Fruit fly (Drosophila melanogaster): ENCODE measurements around the gene Task7.

Task7 gene

DNA sequence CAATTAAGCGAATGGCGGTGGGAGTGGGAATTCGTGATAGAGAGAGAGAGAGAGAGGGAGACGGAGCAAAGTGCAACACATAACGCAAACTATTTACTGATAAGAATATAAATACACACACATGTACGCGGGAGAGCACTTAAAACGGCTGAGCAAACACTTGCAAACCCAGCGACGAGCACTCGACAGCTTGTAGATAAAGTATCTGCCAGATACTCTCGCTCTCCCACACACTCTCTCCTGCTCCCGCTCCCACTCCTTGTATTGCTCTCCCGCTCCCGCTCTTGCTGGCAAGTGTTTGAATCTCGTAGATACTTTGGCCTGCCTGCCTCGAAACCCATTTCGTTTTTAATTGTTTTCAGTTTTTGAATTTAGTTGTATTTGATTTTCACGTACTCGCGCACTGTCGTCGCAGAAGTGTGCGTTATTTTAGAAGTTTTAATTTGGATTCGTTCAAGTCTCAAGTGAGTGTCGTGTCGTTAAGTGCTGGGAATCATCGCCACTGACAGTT lies 16.2 kb upstream of the Task7 start (continued):
- TF ChIP-seq Hey (tag; optimal IDR thresholded peaks at IDR 0.05) = peak; percentile 26
- TF ChIP-seq CG10267 (tag; optimal IDR thresholded peaks at IDR 0.05) = no peak
- TF ChIP-seq Deaf1 (tag; optimal IDR thresholded peaks at IDR 0.05) = peak; percentile 64
- TF ChIP-seq CHES-1-like (GFP tag; optimal IDR thresholded peaks at IDR 0.05) = peak; percentile 12
- TF ChIP-seq otp (GFP tag; IDR thresholded peaks at IDR 0.05) = peak; percentile 69; the same call in 1 of the 3 replicates
- no peak for TF ChIP-seq CG10366 (GFP tag; IDR thresholded peaks at IDR 0.05)
- TF ChIP-seq H15 (GFP tag; IDR thresholded peaks at IDR 0.05) = no peak
- TF ChIP-seq CG15696 (tag; optimal IDR thresholded peaks at IDR 0.05) = peak; percentile 20
- peak; percentile 58 for TF ChIP-seq odd (GFP tag; optimal IDR thresholded peaks at IDR 0.05)
- TF ChIP-seq CG11398 (GFP tag; optimal IDR thresholded peaks at IDR 0.05) = no peak
- TF ChIP-seq Neu2 (GFP tag; optimal IDR thresholded peaks at IDR 0.05; ENCODE audit: borderline replicate concordance) = no peak
- TF ChIP-seq CG11456 (GFP tag; IDR thresholded peaks at IDR 0.05) = no peak
- no peak for TF ChIP-seq dati (GFP tag; IDR thresholded peaks at IDR 0.05)
- no peak for TF ChIP-seq CG9797 (GFP tag; optimal IDR thresholded peaks at IDR 0.05)
- TF ChIP-seq CG7839 (tag; optimal IDR thresholded peaks at IDR 0.05) = peak; percentile 3
- peak; percentile 98 for TF ChIP-seq chinmo (GFP tag; IDR thresholded peaks at IDR 0.05; ENCODE audit: partially characterized antibody)
- peak; percentile 60 for TF ChIP-seq CG10543 (GFP tag; optimal IDR thresholded peaks at IDR 0.05)
- TF ChIP-seq ems (GFP tag; optimal IDR thresholded peaks at IDR 0.05) = no peak
- TF ChIP-seq CG31388 (GFP tag; optimal IDR thresholded peaks at IDR 0.05) = no peak
- peak; percentile 70 for TF ChIP-seq CG17568 (GFP tag; optimal IDR thresholded peaks at IDR 0.05)
- TF ChIP-seq CG2875 (GFP tag; optimal IDR thresholded peaks at IDR 0.05) = peak; percentile 49
- peak; percentile 62 for TF ChIP-seq salm (tag; optimal IDR thresholded peaks at IDR 0.05)
- TF ChIP-seq Sox100B (GFP tag; optimal IDR thresholded peaks at IDR 0.05) = no peak
- TF ChIP-seq Jarid2 (GFP tag; optimal IDR thresholded peaks at IDR 0.05) = peak; percentile 69
- peak; percentile 9 for TF ChIP-seq chn (GFP tag; optimal IDR thresholded peaks at IDR 0.05)
- TF ChIP-seq oc (tag; optimal IDR thresholded peaks at IDR 0.05) = peak; percentile 37
- peak; percentile 23; the same call in 1 of the 2 replicates for TF ChIP-seq MBD-R2 (GFP tag; IDR thresholded peaks at IDR 0.05)
- TF ChIP-seq YL-1 (GFP tag; optimal IDR thresholded peaks at IDR 0.05) = peak; percentile 57
- TF ChIP-seq Fer3 (tag; optimal IDR thresholded peaks at IDR 0.05) = peak; percentile 7
- TF ChIP-seq Hr39 (optimal IDR thresholded peaks at IDR 0.05) = no peak
- no peak for TF ChIP-seq CG13775 (GFP tag; optimal IDR thresholded peaks at IDR 0.05)
- TF ChIP-seq ro (GFP tag; IDR thresholded peaks at IDR 0.05) = no peak
- no peak for TF ChIP-seq CG10654 (GFP tag; optimal IDR thresholded peaks at IDR 0.05)
- TF ChIP-seq seq (GFP tag; IDR thresholded peaks at IDR 0.05) = no peak; the same call in 1 of the 2 replicates
- TF ChIP-seq hkb (optimal IDR thresholded peaks at IDR 0.05) = no peak
- peak; percentile 62 for TF ChIP-seq hkb (GFP tag; IDR thresholded peaks at IDR 0.05)
- no peak for TF ChIP-seq cato (GFP tag; optimal IDR thresholded peaks at IDR 0.05; ENCODE audit: borderline replicate concordance)
- no peak for TF ChIP-seq Mrtf (GFP tag; IDR thresholded peaks at IDR 0.05)
- no peak for TF ChIP-seq CG1792 (GFP tag; optimal IDR thresholded peaks at IDR 0.05)
- TF ChIP-seq BtbVII (GFP tag; optimal IDR thresholded peaks at IDR 0.05) = peak; percentile 69
- peak; percentile 46 for TF ChIP-seq gcm (GFP tag; optimal IDR thresholded peaks at IDR 0.05)
- TF ChIP-seq Bteb2 (GFP tag; optimal IDR thresholded peaks at IDR 0.05) = no peak
- no peak for TF ChIP-seq ara (GFP tag; IDR thresholded peaks at IDR 0.05)
- TF ChIP-seq Rfx (GFP tag; IDR thresholded peaks at IDR 0.05) = peak; percentile 29; the same call in 1 of the 2 replicates
- TF ChIP-seq CG12219 (GFP tag; optimal IDR thresholded peaks at IDR 0.05) = peak; percentile 27
- TF ChIP-seq Pdp1 (GFP tag; optimal IDR thresholded peaks at IDR 0.05) = peak in 1 of 2 experiments; percentile 68
- TF ChIP-seq ken (GFP tag; IDR thresholded peaks at IDR 0.05) = no peak
- TF ChIP-seq fd102C (GFP tag; optimal IDR thresholded peaks at IDR 0.05) = no peak
- peak; percentile 88 for TF ChIP-seq CG15479 (GFP tag; optimal IDR thresholded peaks at IDR 0.05)
- TF ChIP-seq HHEX (GFP tag; optimal IDR thresholded peaks at IDR 0.05) = peak; percentile 62
- no peak for TF ChIP-seq jigr1 (GFP tag; IDR thresholded peaks at IDR 0.05)

All from whole organism, embryonic.